Fruit fly (Drosophila melanogaster): ENCODE data around the gene CG11911.

The CG11911 gene

DNA sequence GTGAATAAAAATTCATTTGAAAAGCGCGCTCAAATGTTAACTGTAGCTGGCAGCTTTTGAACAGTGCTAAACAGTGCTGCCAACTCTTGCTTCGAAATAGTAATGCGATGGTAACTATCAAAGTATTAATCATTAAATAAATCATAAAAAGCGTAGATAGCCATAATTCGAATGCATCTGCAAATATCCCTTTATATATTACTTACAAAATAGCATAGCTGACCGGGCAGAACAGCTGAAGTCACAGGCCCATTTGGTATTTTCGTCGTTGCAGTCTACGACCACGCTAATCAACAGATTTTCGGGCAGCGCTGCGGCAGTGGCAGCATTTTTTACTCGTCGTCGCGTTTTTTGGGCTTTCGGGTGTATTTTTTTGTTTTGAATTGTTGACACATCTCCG is 15.4 kb downstream of the CG11911 start, which contains the start of gene Plc21C (continued):
- TF ChIP-seq CG12155 (GFP tag; optimal IDR thresholded peaks at IDR 0.05) (peak; percentile 91), pzg (GFP tag; optimal IDR thresholded peaks at IDR 0.05) (peak; percentile 96), CG10959 (GFP tag; IDR thresholded peaks at IDR 0.05) (no peak), sug (tag; optimal IDR thresholded peaks at IDR 0.05) (peak; percentile 71), zen (tag; optimal IDR thresholded peaks at IDR 0.05) (no peak), unc-4 (GFP tag; IDR thresholded peaks at IDR 0.05; ENCODE audit: partially characterized antibody) (peak; percentile 59; the same call in 1 of the 2 replicates), Pdp1 (GFP tag; optimal IDR thresholded peaks at IDR 0.05) (peak; percentile 50 to 67), fru (optimal IDR thresholded peaks at IDR 0.05) (no peak), CG11456 (GFP tag; IDR thresholded peaks at IDR 0.05) (0 out of 3 replicates have a peak, but pooled peaks have one; percentile 27), CG6765 (GFP tag; optimal IDR thresholded peaks at IDR 0.05) (no peak), Abd-B (GFP tag; optimal IDR thresholded peaks at IDR 0.05) (peak; percentile 49), Xbp1 (GFP tag; optimal IDR thresholded peaks at IDR 0.05) (peak; percentile 65), br (optimal IDR thresholded peaks at IDR 0.05) (no peak), CG12942 (GFP tag; optimal IDR thresholded peaks at IDR 0.05) (peak; percentile 13), Ets65A (GFP tag) (peak; percentile 96), ara (GFP tag; IDR thresholded peaks at IDR 0.05) (no peak), gsb-n (tag; optimal IDR thresholded peaks at IDR 0.05) (peak; percentile 36), Hr51 (GFP tag; optimal IDR thresholded peaks at IDR 0.05) (peak; percentile 28 to 64), h (optimal IDR thresholded peaks at IDR 0.05) (no peak), CG2120 (GFP tag; optimal IDR thresholded peaks at IDR 0.05) (peak; percentile 70), CG14050 (GFP tag; IDR thresholded peaks at IDR 0.05) (no peak), Antp (GFP tag; optimal IDR thresholded peaks at IDR 0.05) (peak; percentile 42), wor (GFP tag; IDR thresholded peaks at IDR 0.05) (no peak), CG6791 (GFP tag; IDR thresholded peaks at IDR 0.05; ENCODE audit: partially characterized antibody) (no peak), chif (GFP tag; optimal IDR thresholded peaks at IDR 0.05) (peak; percentile 15 to 44), CG16815 (GFP tag; optimal IDR thresholded peaks at IDR 0.05) (no peak), CG11696 (GFP tag; IDR thresholded peaks at IDR 0.05) (no peak), Optix (GFP tag; IDR thresholded peaks at IDR 0.05) (no peak), CG9609 (GFP tag; optimal IDR thresholded peaks at IDR 0.05) (peak; percentile 28), YL-1 (GFP tag; optimal IDR thresholded peaks at IDR 0.05) (peak; percentile 49), CG9817 (tag; optimal IDR thresholded peaks at IDR 0.05) (peak; percentile 46), CG34422 (GFP tag; IDR thresholded peaks at IDR 0.05) (0 out of 3 replicates have a peak, but pooled peaks have one; percentile 46), CG30403 (GFP tag; optimal IDR thresholded peaks at IDR 0.05) (peak; percentile 52), fd96Cb (tag; optimal IDR thresholded peaks at IDR 0.05) (no peak), CG17361 (GFP tag; IDR thresholded peaks at IDR 0.05) (peak; percentile 61; the same call in 2 of the 3 replicates), ranshi (GFP tag; IDR thresholded peaks at IDR 0.05) (no peak), kni (GFP tag; optimal IDR thresholded peaks at IDR 0.05) (peak; percentile 10), sqz (GFP tag; optimal IDR thresholded peaks at IDR 0.05) (no peak), CG9727 (GFP tag; optimal IDR thresholded peaks at IDR 0.05) (peak; percentile 61), Gsc (GFP tag; IDR thresholded peaks at IDR 0.05) (no peak)

DNA sequence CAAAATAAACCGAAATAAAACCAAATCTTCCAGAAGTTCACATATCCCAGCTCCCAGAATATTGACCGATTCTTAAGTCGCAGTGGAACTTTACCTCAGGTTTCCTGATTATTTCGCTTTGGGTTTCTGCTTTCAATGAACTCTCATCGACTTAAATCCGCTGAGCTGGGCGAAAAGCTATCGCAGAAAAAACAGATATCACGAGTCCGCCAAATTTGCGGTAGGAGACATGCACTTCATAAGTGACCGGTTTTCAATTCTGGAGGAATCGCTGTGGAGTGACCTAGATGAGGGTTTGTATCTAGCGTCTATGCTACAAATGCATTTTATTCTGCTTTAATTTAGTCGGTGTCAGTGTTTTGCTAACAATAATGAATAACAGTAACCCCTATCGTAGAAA is 15.8 kb downstream of the CG11911 start:
- TF ChIP-seq row (GFP tag; IDR thresholded peaks at IDR 0.05): no peak
- no peak for TF ChIP-seq CG33557 (GFP tag; optimal IDR thresholded peaks at IDR 0.05)
- TF ChIP-seq scrt (GFP tag; optimal IDR thresholded peaks at IDR 0.05): no peak
- TF ChIP-seq crp (GFP tag; optimal IDR thresholded peaks at IDR 0.05): no peak
- no peak for TF ChIP-seq CG12236 (GFP tag; optimal IDR thresholded peaks at IDR 0.05)
- TF ChIP-seq lmd (GFP tag; IDR thresholded peaks at IDR 0.05): no peak
- no peak for TF ChIP-seq CG17568 (GFP tag; optimal IDR thresholded peaks at IDR 0.05)
- TF ChIP-seq eve (GFP tag; optimal IDR thresholded peaks at IDR 0.05): peak in 1 of 2 experiments; percentile 68
- peak; percentile 10 for TF ChIP-seq bigmax (GFP tag; optimal IDR thresholded peaks at IDR 0.05)
